Fruit fly (Drosophila melanogaster): ENCODE data around the gene CG6149.

The CG6149 gene

DNA sequence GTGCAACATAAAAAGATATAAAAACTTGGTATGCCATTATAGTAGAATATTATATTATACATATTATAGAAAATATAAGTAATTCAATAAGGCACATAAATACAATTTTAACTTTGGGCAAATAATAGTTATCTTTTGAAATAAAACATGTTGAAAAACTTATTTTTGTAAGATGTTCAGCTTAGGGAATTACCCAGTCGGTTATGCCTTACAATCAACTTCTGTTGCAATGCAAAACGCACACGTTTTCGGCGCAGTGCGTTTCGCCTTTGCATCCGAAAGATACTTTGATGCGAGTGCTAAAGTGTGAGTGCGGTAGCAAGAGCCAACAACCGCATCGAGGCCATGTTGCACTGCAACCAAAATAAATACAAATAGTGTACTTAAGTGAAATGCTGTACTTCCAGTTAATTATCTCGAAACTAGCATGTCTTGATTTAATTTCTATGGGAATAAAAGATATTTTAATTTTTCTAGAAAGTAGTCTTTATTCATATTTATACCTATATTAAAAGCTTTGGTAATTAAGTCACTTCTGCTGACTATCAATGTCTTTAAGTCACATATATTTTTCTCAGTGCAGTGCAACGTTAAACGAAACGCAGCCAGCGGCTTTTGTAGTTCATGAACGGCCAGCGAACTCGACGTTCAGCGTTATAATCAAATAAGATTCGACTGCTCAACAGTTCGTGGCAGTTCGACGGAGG is 11.9 kb upstream of the CG6149 start (continued):
- TF ChIP-seq Eip93F (GFP tag; optimal IDR thresholded peaks at IDR 0.05) (no peak), CG32006 (GFP tag; optimal IDR thresholded peaks at IDR 0.05) (peak; percentile 83), CG7368 (GFP tag; optimal IDR thresholded peaks at IDR 0.05) (peak; percentile 74), CG31627 (GFP tag; optimal IDR thresholded peaks at IDR 0.05) (peak; percentile 55), achi (GFP tag; optimal IDR thresholded peaks at IDR 0.05) (peak; percentile 62), CG6808 (GFP tag; optimal IDR thresholded peaks at IDR 0.05) (peak; percentile 91), Hr38 (GFP tag; optimal IDR thresholded peaks at IDR 0.05) (no peak), acj6 (GFP tag; optimal IDR thresholded peaks at IDR 0.05) (peak; percentile 39), Eip78C (GFP tag) (peak; percentile 98), CG6854 (GFP tag; optimal IDR thresholded peaks at IDR 0.05) (peak; percentile 42), Eip75B (GFP tag; optimal IDR thresholded peaks at IDR 0.05) (peak; percentile 93), CG16779 (tag; optimal IDR thresholded peaks at IDR 0.05) (peak; percentile 69), Hr4 (GFP tag; optimal IDR thresholded peaks at IDR 0.05) (peak; percentile 89), CG15336 (GFP tag; IDR thresholded peaks at IDR 0.05) (peak; percentile 91), Blimp-1 (GFP tag; optimal IDR thresholded peaks at IDR 0.05) (peak; percentile 3), Gug (GFP tag; IDR thresholded peaks at IDR 0.05) (peak; percentile 72)

dm6 chr3L:11444861-11445260 is 9.6 kb upstream of the CG6149 start, which contains the start of gene CG7557:
Gene CG7557, plus strand, starts transcription at chr3L:11445161.
- TF ChIP-seq CG10669 (GFP tag; optimal IDR thresholded peaks at IDR 0.05) (no peak), Ets21C (GFP tag; optimal IDR thresholded peaks at IDR 0.05) (no peak), CG11762 (GFP tag; optimal IDR thresholded peaks at IDR 0.05; ENCODE audit: insufficient read depth) (no peak), Met (GFP tag; optimal IDR thresholded peaks at IDR 0.05) (no peak), CG3919 (GFP tag; optimal IDR thresholded peaks at IDR 0.05) (no peak)

dm6 chr3L:11444169-11444568 is 8.9 kb upstream of the CG6149 start:
- TF ChIP-seq spab (GFP tag; optimal IDR thresholded peaks at IDR 0.05) (no peak), CG8119 (GFP tag; IDR thresholded peaks at IDR 0.05) (peak; percentile 85), Sox15 (GFP tag; optimal IDR thresholded peaks at IDR 0.05) (no peak), CG34406 (GFP tag; optimal IDR thresholded peaks at IDR 0.05) (peak; percentile 5), Gug (GFP tag; IDR thresholded peaks at IDR 0.05) (0 out of 2 replicates have a peak, but pooled peaks have one; percentile 21), Eip78C (GFP tag) (peak; percentile 61), CG10631 (GFP tag; optimal IDR thresholded peaks at IDR 0.05) (peak; percentile 37), Ets96B (tag; optimal IDR thresholded peaks at IDR 0.05) (no peak), CG6808 (GFP tag; optimal IDR thresholded peaks at IDR 0.05) (peak; percentile 18), CG3919 (GFP tag; optimal IDR thresholded peaks at IDR 0.05) (peak; percentile 13), achi (GFP tag; optimal IDR thresholded peaks at IDR 0.05) (peak; percentile 27), CG32006 (GFP tag; optimal IDR thresholded peaks at IDR 0.05) (peak; percentile 88), CG11294 (GFP tag; IDR thresholded peaks at IDR 0.05) (no peak), Lpt (GFP tag; optimal IDR thresholded peaks at IDR 0.05) (peak; percentile 32), CG3032 (tag; optimal IDR thresholded peaks at IDR 0.05) (peak; percentile 39), dac (GFP tag; optimal IDR thresholded peaks at IDR 0.05) (peak; percentile 23), salr (GFP tag; optimal IDR thresholded peaks at IDR 0.05) (peak in 1 of 2 experiments; percentile 29), Hr4 (GFP tag; optimal IDR thresholded peaks at IDR 0.05) (peak; percentile 52), OdsH (GFP tag; optimal IDR thresholded peaks at IDR 0.05) (peak; percentile 24), CG4318 (GFP tag; optimal IDR thresholded peaks at IDR 0.05) (peak; percentile 72), CG15336 (GFP tag; IDR thresholded peaks at IDR 0.05) (peak; percentile 83), CG31627 (GFP tag; optimal IDR thresholded peaks at IDR 0.05) (no peak), CG8632 (GFP tag; optimal IDR thresholded peaks at IDR 0.05) (no peak), CG6276 (GFP tag; optimal IDR thresholded peaks at IDR 0.05) (peak; percentile 80), CG6792 (GFP tag; optimal IDR thresholded peaks at IDR 0.05) (no peak), Sox102F (GFP tag; optimal IDR thresholded peaks at IDR 0.05) (no peak)

All from whole organism, prepupa.